Worm (Caenorhabditis elegans): ENCODE results near the gene F23D12.7.
A peak's percentile ranks its signal among the peaks of the same experiment; 100 is the strongest.

Gene F23D12.7

ce11 chrX:14503282-14503681, 49.6 kb upstream of the F23D12.7 start (continued):
- TF ChIP-seq nhr-25 (tag; optimal IDR thresholded peaks at IDR 0.05; ENCODE audit: borderline replicate concordance, insufficient read depth) (no peak), duxl-1 (tag; optimal IDR thresholded peaks at IDR 0.05; ENCODE audit: poor library complexity) (no peak), skn-1 (tag; optimal IDR thresholded peaks at IDR 0.05) (no peak)

- no peak for TF ChIP-seq madf-5 (GFP tag; IDR thresholded peaks at IDR 0.05)
- peak; percentile 76 for TF ChIP-seq nhr-77 (tag; optimal IDR thresholded peaks at IDR 0.05)
- peak; percentile 84; the same call in 1 of the 2 replicates for TF ChIP-seq saeg-2 (GFP tag; IDR thresholded peaks at IDR 0.05)
- no peak for TF ChIP-seq nhr-111 (GFP tag; optimal IDR thresholded peaks at IDR 0.05)
- peak; percentile 92 for TF ChIP-seq hlh-30 (tag; optimal IDR thresholded peaks at IDR 0.05; ENCODE audit: insufficient read depth)
- TF ChIP-seq mdt-29 (GFP tag; IDR thresholded peaks at IDR 0.05), result 0 out of 2 replicates have a peak, but pooled peaks have one; percentile 63
- TF ChIP-seq php-3 (GFP tag; IDR thresholded peaks at IDR 0.05), result peak; percentile 97
- peak; percentile 80 for TF ChIP-seq T20F7.1 (GFP tag; optimal IDR thresholded peaks at IDR 0.05)
- TF ChIP-seq cey-2 (tag; optimal IDR thresholded peaks at IDR 0.05; ENCODE audit: borderline replicate concordance, insufficient read depth), result peak; percentile 24
- TF ChIP-seq hlh-11 (tag; optimal IDR thresholded peaks at IDR 0.05), result peak; percentile 95
- no peak; the same call in 1 of the 2 replicates for TF ChIP-seq lin-29 (GFP tag; IDR thresholded peaks at IDR 0.05)
- peak; percentile 14; the same call in 1 of the 2 replicates for TF ChIP-seq zfp-3 (GFP tag; conservative IDR thresholded peaks at IDR 0.05)
- TF ChIP-seq lin-38 (GFP tag; IDR thresholded peaks at IDR 0.05), result peak; percentile 47; the same call in 1 of the 2 replicates
- no peak for TF ChIP-seq nhr-76 (tag; optimal IDR thresholded peaks at IDR 0.05)
- TF ChIP-seq gei-8 (GFP tag; optimal IDR thresholded peaks at IDR 0.05), result peak; percentile 77
- no peak for TF ChIP-seq lin-13 (GFP tag; optimal IDR thresholded peaks at IDR 0.05)
- TF ChIP-seq pqm-1 (tag; optimal IDR thresholded peaks at IDR 0.05), result peak; percentile 76
- TF ChIP-seq attf-4 (tag; optimal IDR thresholded peaks at IDR 0.05), result no peak
- TF ChIP-seq T26A8.4 (GFP tag; IDR thresholded peaks at IDR 0.05), result no peak
- no peak for TF ChIP-seq ceh-32 (tag; optimal IDR thresholded peaks at IDR 0.05; ENCODE audit: poor library complexity)
- TF ChIP-seq nhr-102 (tag; optimal IDR thresholded peaks at IDR 0.05), result peak; percentile 94
- TF ChIP-seq ZK546.5 (tag; optimal IDR thresholded peaks at IDR 0.05), result no peak
- TF ChIP-seq daf-19 (GFP tag; conservative IDR thresholded peaks at IDR 0.05), result no peak
- TF ChIP-seq lin-15B (tag; optimal IDR thresholded peaks at IDR 0.05), result no peak
- peak; percentile 19 for TF ChIP-seq spr-1 (tag; optimal IDR thresholded peaks at IDR 0.05)
- peak in 1 of 2 experiments; percentile 54 for TF ChIP-seq daf-16 (GFP tag; optimal IDR thresholded peaks at IDR 0.05)
- TF ChIP-seq daf-16 (tag; optimal IDR thresholded peaks at IDR 0.05), result peak; percentile 95
- no peak for TF ChIP-seq egl-43 (GFP tag; IDR thresholded peaks at IDR 0.05)
- no peak for TF ChIP-seq skn-1 (tag; optimal IDR thresholded peaks at IDR 0.05)
- TF ChIP-seq hmg-1.1 (GFP tag; IDR thresholded peaks at IDR 0.05), result no peak
- TF ChIP-seq unc-62 (GFP tag; optimal IDR thresholded peaks at IDR 0.05 in 1 of 2), result peak; percentile 57 to 99
- no peak for TF ChIP-seq unc-62 (tag; optimal IDR thresholded peaks at IDR 0.05)
- TF ChIP-seq ces-1 (GFP tag; optimal IDR thresholded peaks at IDR 0.05), result no peak
- no peak for TF ChIP-seq duxl-1 (tag; optimal IDR thresholded peaks at IDR 0.05; ENCODE audit: poor library complexity)
- no peak for TF ChIP-seq daf-8 (GFP tag; IDR thresholded peaks at IDR 0.05)
- TF ChIP-seq nhr-25 (tag; optimal IDR thresholded peaks at IDR 0.05; ENCODE audit: borderline replicate concordance, insufficient read depth), result peak; percentile 1
- TF ChIP-seq ceh-20 (GFP tag; IDR thresholded peaks at IDR 0.05), result peak; percentile 96
- no peak for TF ChIP-seq jun-1 (tag; optimal IDR thresholded peaks at IDR 0.05)
- TF ChIP-seq vab-7 (GFP tag; IDR thresholded peaks at IDR 0.05), result no peak
- TF ChIP-seq dpl-1 (GFP tag; optimal IDR thresholded peaks at IDR 0.05), result peak; percentile 12
- TF ChIP-seq aha-1 (tag), result peak; percentile 90
- TF ChIP-seq mes-2 (tag; optimal IDR thresholded peaks at IDR 0.05; ENCODE audit: poor library complexity, severe bottlenecking), result no peak
- peak in 1 of 2 experiments; percentile 49 for TF ChIP-seq lsy-2 (tag; optimal IDR thresholded peaks at IDR 0.05)
- peak in 1 of 2 experiments; percentile 71 for TF ChIP-seq hif-1 (tag; optimal IDR thresholded peaks at IDR 0.05)
- peak; percentile 82 for TF ChIP-seq lin-1 (GFP tag; IDR thresholded peaks at IDR 0.05)
- TF ChIP-seq pha-4 (GFP tag; IDR thresholded peaks at IDR 0.05), result no peak
- TF ChIP-seq pha-4 (tag; optimal IDR thresholded peaks at IDR 0.05), result no peak
These were observed 48.5 kb upstream of the F23D12.7 start for ce11 chrX:14502116-14502587.
